Worm (Caenorhabditis elegans) whole organism, dauer: ENCODE data around the gene cyp-33C6.
"Not testable (repeated sequence)": the region's sequence is repeated elsewhere in the genome, so short reads cannot be mapped to it uniquely, and the experiment has no call there.

Source experiments
- unc-62 ChIP-seq: sonication (generic microtip); optimal IDR thresholded peaks from 2 replicates; lab custom pipeline; 2017; ENCODE audit warnings: missing biosample characterization, missing genetic modification reagents, missing genetic modification characterization

Gene cyp-33C6

ce11 chrV:2255191-2255590 is 6.0 kb upstream of the cyp-33C6 start, which contains the start of gene F41B5.1:
Gene F41B5.1 (plus strand): TSS chrV:2255533.
- not testable (repeated sequence) for TF ChIP-seq unc-62 (GFP tag; lab: Kevin White, UChicago)

DNA sequence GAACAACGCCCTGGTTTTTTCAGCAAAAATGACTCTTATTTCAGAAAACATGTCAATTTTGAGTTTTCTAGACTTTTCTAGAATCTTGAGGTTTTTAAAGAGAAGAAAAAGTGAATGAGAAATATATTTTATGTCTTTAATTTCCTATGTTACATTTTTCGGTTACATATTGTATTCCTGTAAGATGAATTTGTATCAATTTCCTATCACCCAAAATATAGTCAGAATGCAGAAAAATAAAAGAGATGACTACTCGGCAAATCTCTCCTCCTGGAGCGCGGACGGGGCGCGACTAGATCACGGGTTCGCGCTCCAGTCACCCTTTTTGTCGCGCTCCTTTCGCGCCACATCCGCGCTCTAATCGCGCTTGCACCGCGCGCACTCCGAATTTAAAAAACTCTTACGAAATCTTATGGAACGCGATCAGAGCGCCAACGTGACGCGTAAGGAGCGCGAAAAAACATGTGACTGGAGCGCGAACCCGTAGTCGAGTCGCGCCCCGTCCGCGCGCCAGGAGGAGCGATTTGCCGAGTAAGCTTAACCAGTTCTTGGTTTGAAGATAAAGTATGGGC is 5.4 kb upstream of the cyp-33C6 start, which contains the start of gene str-253:
str-253 (minus strand) TSS at position 51 of the 572 bp plus-strand sequence.
- no peak for TF ChIP-seq unc-62 (GFP tag; lab: Kevin White, UChicago)

DNA sequence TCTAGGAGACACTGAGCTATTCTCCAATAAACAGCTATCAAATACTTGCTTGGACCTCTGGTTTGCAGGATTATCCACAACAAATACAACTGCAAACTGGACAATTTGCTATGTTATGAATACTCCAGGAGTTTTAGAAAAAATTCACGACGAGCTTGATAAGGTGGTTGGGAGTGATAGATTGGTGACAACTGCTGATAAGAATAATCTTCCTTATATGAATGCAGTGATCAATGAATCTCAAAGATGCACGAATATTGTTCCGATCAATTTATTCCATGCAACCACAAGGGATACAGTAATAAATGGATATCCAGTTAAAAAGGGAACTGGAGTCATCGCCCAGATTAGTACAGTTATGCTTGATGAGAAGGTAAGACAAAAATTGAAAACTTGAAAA is 2.6 kb upstream of the cyp-33C6 start:
- TF ChIP-seq unc-62 (GFP tag; lab: Kevin White, UChicago), result no peak

DNA sequence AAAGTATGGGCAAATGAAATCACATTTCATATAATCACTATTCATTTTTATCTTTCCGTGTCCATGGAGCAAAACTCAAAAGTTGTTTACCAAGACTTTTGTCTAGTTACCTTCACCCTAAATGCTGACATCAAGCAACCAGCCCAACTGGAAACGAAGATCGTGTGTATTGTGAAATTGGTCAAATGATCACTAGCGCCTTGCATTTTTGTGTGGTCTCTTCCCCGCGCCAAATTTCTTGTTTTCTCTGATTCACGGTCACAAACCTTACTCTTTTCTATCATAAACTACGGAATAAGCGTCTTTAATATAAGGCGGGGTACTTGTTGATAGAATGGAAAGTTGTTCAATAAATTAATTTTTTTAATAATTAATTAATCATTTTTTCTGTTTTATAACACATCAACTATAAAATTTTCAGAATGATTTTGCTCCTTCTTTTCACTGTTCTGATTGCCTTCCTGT is 948 bp upstream of the cyp-33C6 start, which contains the start of gene cyp-33C7:
cyp-33C7 (plus strand) TSS at position 415 of the 465 bp plus-strand sequence.
- TF ChIP-seq unc-62 (GFP tag; lab: Kevin White, UChicago), result no peak

- no peak for TF ChIP-seq unc-62 (GFP tag; lab: Kevin White, UChicago)
Observed at ce11 chrV:2244751-2245150, 4.5 kb downstream of the cyp-33C6 start, which contains the start of gene cyp-33C5. Gene cyp-33C5 (plus strand): TSS chrV:2245004.

ce11 chrV:2242630-2243029 is 6.6 kb downstream of the cyp-33C6 start, which contains the start of gene cyp-33C3:
Gene cyp-33C3 (plus strand): TSS chrV:2242778.
- TF ChIP-seq unc-62 (GFP tag; lab: Kevin White, UChicago), result no peak

DNA sequence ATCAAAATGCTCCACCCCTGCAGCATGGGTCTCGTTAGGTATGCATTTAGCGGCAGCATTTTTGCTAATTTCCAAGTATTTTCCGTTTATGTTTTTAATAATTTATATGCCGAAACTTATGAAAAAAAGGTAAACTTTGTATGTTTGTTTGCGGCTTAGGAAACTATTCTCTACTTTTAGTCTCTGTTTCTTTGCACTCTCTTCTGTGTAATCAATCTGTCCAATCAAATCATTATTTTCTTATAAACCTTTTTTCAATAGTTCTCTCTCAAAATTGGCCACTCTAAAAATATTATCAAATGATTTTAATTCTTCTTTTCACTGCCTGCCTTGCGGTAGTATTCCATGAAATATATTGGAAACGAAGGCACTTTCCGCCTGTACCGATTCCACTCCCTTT is 11.2 kb downstream of the cyp-33C6 start:
- no peak for TF ChIP-seq unc-62 (GFP tag; lab: Kevin White, UChicago)

DNA sequence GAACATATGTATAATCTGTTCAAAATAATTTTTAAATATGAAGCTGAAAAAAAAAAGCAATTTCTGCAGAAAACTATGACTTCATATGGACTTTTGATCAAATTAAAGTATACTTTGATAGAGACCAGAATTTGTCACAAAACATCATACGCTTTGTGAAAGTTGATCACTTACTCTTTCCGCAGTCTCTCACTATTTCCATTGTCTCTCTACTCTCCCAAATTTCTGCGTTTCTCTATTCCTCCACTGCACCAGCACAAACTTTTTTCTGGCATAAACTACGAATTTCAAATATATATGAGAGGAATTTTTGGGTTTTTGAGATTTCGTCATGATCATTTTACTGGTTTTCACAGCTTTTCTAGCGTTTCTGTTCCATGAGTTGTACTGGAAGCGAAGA is 13.4 kb downstream of the cyp-33C6 start, which contains the start of gene cyp-33C4:
cyp-33C4 (plus strand) TSS at position 293 of the 400 bp plus-strand sequence.
- TF ChIP-seq unc-62 (GFP tag; lab: Kevin White, UChicago), result no peak

DNA sequence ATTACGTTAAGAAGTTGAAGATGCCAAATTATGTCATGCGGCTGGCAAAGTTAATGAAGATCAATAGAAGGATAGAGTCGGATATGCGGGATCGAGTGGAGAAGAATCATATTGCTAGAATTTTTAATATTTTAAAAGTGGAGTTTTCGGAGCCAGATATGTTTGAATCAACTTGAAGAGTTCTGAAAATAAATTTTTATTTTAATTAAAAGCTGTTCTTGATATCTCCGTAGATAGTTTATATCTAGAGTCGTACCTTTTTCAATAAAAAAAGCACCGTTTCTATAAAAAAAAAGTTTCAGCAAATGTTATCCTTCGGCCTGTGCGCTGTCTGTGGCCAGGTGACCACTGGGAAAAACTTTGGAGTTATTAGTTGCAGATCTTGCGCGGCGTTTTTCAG is 16.0 kb downstream of the cyp-33C6 start, which contains the start of gene nhr-96:
nhr-96 (plus strand) TSS at position 301 of the 400 bp plus-strand sequence.
- TF ChIP-seq unc-62 (GFP tag; lab: Kevin White, UChicago), result no peak

DNA sequence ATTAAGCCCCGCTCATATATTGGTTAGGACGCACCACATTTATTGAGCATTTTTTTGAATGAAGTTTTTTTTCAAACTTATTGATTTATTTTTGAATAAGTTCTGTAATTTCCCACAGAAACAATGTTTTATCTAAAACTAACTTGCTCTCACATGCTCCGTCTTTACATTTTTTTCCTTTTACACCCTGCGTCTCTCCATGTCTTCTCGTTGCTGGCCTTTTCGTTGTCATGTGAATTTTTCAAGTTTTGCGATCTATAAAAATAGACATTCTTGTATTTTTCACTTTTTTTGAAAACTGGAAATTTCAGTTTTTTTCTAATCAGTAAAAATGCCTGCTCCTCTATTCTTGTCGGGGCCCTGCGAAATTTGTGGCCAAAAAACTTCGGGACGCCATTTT is 18.3 kb downstream of the cyp-33C6 start, which contains the start of gene nhr-134:
nhr-134 (plus strand) TSS at position 312 of the 400 bp plus-strand sequence.
- no peak for TF ChIP-seq unc-62 (GFP tag; lab: Kevin White, UChicago)

DNA sequence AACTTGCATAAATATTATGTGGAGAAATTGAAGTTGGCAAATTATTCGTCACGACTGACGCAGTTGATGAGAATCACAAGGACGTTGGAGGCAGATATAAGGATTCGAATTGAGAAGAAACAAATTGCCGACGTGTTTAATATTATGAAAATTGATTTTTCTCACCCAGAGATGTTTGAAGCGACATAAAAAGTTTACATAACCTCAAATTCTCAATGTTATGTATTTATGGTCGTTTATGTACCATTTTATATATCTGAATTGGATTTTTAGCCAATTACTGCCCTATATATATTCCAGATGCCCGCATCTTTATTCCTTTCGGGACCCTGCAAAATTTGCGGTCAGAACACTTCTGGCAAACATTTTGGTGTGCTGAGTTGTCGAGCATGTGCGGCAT is 20.4 kb downstream of the cyp-33C6 start, which contains the start of gene nhr-126:
nhr-126 (plus strand) TSS at position 301 of the 400 bp plus-strand sequence.
- TF ChIP-seq unc-62 (GFP tag; lab: Kevin White, UChicago), result no peak

ce11 chrV:2226903-2227302 is 22.3 kb downstream of the cyp-33C6 start, which contains the start of gene nhr-18:
Gene nhr-18 (plus strand): TSS chrV:2227203.
- no peak for TF ChIP-seq unc-62 (GFP tag; lab: Kevin White, UChicago)

DNA sequence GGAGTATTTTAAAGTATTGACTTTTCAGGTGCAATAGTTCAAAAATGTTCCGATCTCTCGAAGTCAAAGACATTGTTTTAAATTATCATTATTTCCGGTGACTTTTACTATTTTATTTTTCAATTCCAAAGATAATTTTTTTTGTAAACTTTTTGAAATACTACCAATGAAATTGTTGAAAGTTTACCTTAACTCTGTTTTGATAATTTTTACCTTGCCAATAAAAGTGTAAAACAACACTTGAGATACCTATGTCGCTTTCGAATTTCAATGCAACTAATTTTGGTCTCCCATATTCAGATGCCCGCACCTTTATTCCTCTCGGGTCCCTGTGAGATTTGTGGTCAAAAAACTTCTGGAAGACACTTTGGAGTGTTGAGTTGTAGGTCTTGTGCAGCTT is 24.1 kb downstream of the cyp-33C6 start, which contains the start of gene nhr-103:
nhr-103 (plus strand) TSS at position 301 of the 400 bp plus-strand sequence.
- TF ChIP-seq unc-62 (GFP tag; lab: Kevin White, UChicago), result no peak

- no peak for TF ChIP-seq unc-62 (GFP tag; lab: Kevin White, UChicago)
Observed at ce11 chrV:2221764-2222163, 27.4 kb downstream of the cyp-33C6 start, which contains the start of gene nhr-128. Gene nhr-128 (plus strand): TSS chrV:2222064.

DNA sequence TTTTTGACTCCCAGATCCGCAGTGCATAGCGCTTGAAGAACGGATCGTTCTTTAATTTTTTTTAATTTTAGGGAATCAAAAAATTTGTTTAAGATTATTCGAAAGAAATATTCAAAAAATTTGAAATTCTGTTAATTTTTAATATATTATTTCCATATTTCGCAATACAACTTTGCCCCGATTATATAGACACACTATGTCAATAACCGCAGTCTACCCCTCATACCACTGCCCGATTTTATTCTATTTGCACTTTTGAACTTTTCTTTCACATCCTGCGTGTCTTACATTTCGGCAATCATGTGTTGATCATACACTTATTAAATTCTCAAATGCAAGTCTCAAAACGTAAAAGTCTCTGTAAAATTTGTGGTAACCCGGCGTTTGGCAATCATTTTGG is 30.4 kb downstream of the cyp-33C6 start, which contains the start of gene nhr-56:
nhr-56 (plus strand) TSS at position 202 of the 400 bp plus-strand sequence.
- TF ChIP-seq unc-62 (GFP tag; lab: Kevin White, UChicago), result no peak

- no peak for TF ChIP-seq unc-62 (GFP tag; lab: Kevin White, UChicago)
Observed at ce11 chrV:2216927-2217326, 32.3 kb downstream of the cyp-33C6 start.
